Worm (Caenorhabditis elegans): ENCODE measurements around the gene idh-2.

The idh-2 gene

DNA sequence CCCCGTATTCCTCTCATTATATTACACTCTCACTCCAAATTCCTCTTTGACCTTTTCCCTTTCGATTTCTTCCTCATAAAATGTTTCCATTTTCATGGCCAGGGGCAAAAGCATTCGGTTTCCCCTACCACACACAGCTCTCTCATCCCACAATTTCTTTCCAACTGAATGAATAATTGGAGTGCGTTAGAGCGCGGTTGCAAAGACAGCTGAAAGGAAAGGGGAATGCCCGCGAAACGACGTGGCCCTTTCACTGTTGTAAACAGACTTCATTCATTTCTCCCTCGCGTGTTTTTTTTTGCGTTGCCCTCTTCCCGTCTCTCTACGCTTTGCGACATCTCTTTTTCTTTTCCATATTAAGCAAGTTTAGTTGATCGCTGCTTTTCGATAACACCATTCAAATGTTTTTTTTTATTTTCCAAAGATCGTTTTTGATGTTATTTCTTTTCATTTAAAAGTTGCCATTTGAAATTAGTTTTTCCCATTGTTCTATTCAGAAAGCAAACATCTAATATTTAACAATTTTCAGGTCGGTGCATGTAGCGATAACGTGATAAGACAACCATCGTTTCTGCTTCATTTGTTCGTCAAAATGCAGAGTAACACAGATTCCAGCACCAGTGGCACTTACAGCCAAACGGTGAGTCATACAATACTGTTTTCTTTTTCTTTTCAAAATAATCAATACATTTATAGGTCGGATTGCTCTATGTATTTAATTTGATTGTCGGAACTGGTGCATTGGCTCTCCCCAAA, 46.7 kb downstream of the idh-2 start, which contains the start of gene C03A3.2:
C03A3.2 (plus strand) TSS at position 530 of the 756 bp plus-strand sequence.
- TF ChIP-seq F13C5.2 (tag; optimal IDR thresholded peaks at IDR 0.05) (peak; percentile 49), hmg-4 (GFP tag; optimal IDR thresholded peaks at IDR 0.05) (peak; percentile 75), flt-1 (GFP tag; IDR thresholded peaks at IDR 0.05) (no peak), B0310.2 (tag; optimal IDR thresholded peaks at IDR 0.05) (no peak)

DNA sequence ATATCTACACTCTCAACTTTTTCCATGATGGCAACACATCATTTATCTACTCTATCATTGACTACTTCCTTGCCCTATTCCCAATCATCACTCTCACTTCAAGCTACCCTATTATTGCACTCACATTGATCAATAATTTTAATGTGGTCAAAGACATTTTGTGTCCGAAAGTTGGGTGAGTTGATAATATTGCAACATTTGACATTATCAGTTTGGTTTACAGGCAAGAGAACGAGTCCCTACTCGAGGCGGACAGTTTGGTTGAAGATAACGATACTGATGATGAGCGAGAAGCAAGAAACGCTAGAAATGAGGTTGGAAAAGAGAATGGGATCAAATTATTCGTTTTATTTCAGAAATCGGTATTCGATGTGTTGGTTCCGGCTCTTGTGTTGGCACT, 48.9 kb downstream of the idh-2 start:
- TF ChIP-seq hmbx-1 (tag; optimal IDR thresholded peaks at IDR 0.05) (no peak), ets-7 (tag; optimal IDR thresholded peaks at IDR 0.05) (no peak), scrt-1 (GFP tag; IDR thresholded peaks at IDR 0.05) (no peak), ama-1 (optimal IDR thresholded peaks at IDR 0.05) (no peak), hmg-4 (GFP tag; optimal IDR thresholded peaks at IDR 0.05) (no peak), flt-1 (GFP tag; IDR thresholded peaks at IDR 0.05) (no peak)

DNA sequence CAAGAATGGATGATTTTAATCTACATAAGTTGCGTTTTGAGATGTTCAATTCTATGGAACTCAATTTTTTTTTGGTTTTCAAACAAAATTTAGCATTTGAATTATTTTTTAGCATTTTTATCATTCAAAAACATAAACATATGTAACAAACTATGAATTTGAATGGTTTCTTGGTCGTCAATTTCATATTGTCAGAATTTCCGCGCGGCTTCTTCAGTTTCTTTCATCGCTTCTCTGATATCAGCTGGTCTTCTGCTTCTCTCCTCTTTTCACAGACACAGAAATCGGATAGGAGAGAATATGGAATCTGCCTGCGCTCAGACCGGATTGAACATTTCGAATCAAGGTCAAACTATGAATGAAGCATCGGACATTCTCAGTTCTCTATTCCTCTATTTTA, 50.9 kb downstream of the idh-2 start, which contains the start of gene C03A3.9:
C03A3.9 (plus strand) TSS at position 301 of the 400 bp plus-strand sequence.
- TF ChIP-seq scrt-1 (GFP tag; IDR thresholded peaks at IDR 0.05): no peak
- no peak for TF ChIP-seq tra-4 (tag; optimal IDR thresholded peaks at IDR 0.05)
- TF ChIP-seq hmg-4 (GFP tag; optimal IDR thresholded peaks at IDR 0.05): no peak
- no peak for TF ChIP-seq ama-1 (optimal IDR thresholded peaks at IDR 0.05)
- no peak for TF ChIP-seq F13C5.2 (tag; optimal IDR thresholded peaks at IDR 0.05)
- TF ChIP-seq hnd-1 (tag; optimal IDR thresholded peaks at IDR 0.05): no peak
